Worm (Caenorhabditis elegans) whole organism, L4/young adult: ENCODE results near the gene aars-1.

Source experiments
- W03F9.2 ChIP-seq: fragments of 150-350 bp; optimal IDR thresholded peaks from 2 replicates; lab custom pipeline; 2014; ENCODE audit warnings: missing biosample characterization, missing genetic modification characterization
- dao-5 ChIP-seq: sonication (generic microtip); optimal IDR thresholded peaks from 2 replicates; lab custom pipeline; 2016; ENCODE audit warnings: missing genotype, missing genetic modification characterization, moderate library complexity, missing compliant biosample characterization
- him-1 ChIP-seq: sonication (generic microtip); optimal IDR thresholded peaks from 2 replicates; lab custom pipeline; 2016; ENCODE audit warnings: missing genotype, missing genetic modification reagents, missing genetic modification characterization, missing compliant biosample characterization

ce11 chrII:11495307-11495706 lies 31.0 kb upstream of the aars-1 start, which contains the start of the genes ooc-3 and B0334.4:
- TF ChIP-seq him-1 (tag; lab: Kevin White, UChicago): no peak
- no peak for TF ChIP-seq W03F9.2 (tag; lab: Kevin White, UChicago)
- no peak for TF ChIP-seq dao-5 (tag; lab: Kevin White, UChicago)
